Fruit fly (Drosophila melanogaster) whole organism, pupa: ENCODE measurements around the gene PAPLA1.

Source experiments
- CG13204 ChIP-seq: fragments of 200-800 bp; sonication (Bioruptor generic); optimal IDR thresholded peaks from 2 replicates; lab custom pipeline; 2018; ENCODE audit warnings: missing biosample characterization, mild to moderate bottlenecking, missing genetic modification characterization, moderate library complexity
- CG14655 ChIP-seq: fragments of 200-800 bp; sonication (Bioruptor generic); optimal IDR thresholded peaks from 3 replicates; lab custom pipeline; 2017; ENCODE audit warnings: mild to moderate bottlenecking, missing biosample characterization, missing genetic modification reagents, missing genetic modification characterization
- CG4496 ChIP-seq: fragments of 200-800 bp; sonication (Bioruptor generic); IDR thresholded peaks from 3 replicates; pipeline ENCODE4 v1.3.6; 2022; ENCODE audit warnings: missing biosample characterization, missing genetic modification characterization
- CG8159 ChIP-seq: fragments of 200-800 bp; sonication (Bioruptor generic); optimal IDR thresholded peaks from 3 replicates; lab custom pipeline; 2018; ENCODE audit warnings: missing biosample characterization, mild to moderate bottlenecking, missing genetic modification characterization, moderate library complexity
- CG8301 ChIP-seq: fragments of 200-800 bp; sonication (Bioruptor generic); optimal IDR thresholded peaks from 2 replicates; lab custom pipeline; 2018; ENCODE audit warnings: missing biosample characterization, mild to moderate bottlenecking, missing genetic modification characterization
- D1 ChIP-seq: fragments of 200-800 bp; sonication (Bioruptor generic); optimal IDR thresholded peaks from 2 replicates; lab custom pipeline; 2018; ENCODE audit warnings: missing biosample characterization, mild to moderate bottlenecking, missing genetic modification characterization, moderate library complexity
- EcR ChIP-seq: fragments of 200-800 bp; sonication (Bioruptor generic); optimal IDR thresholded peaks from 3 replicates; lab custom pipeline; 2019; ENCODE audit warnings: missing biosample characterization, missing genetic modification characterization, mild to moderate bottlenecking, moderate library complexity, missing genetic modification reagents
- Pif1B ChIP-seq: fragments of 200-800 bp; sonication (Bioruptor generic); optimal IDR thresholded peaks from 3 replicates; lab custom pipeline; 2016; ENCODE audit warnings: missing biosample characterization, missing genetic modification characterization
- Snoo ChIP-seq: fragments of 200-800 bp; sonication (Bioruptor generic); optimal IDR thresholded peaks from 3 replicates; lab custom pipeline; 2017; ENCODE audit warnings: missing biosample characterization, mild to moderate bottlenecking, missing genetic modification characterization, inconsistent platforms
- fd96Ca ChIP-seq: fragments of 200-800 bp; sonication (Bioruptor generic); IDR thresholded peaks from 3 replicates; pipeline ENCODE4 v1.3.6; 2022; ENCODE audit warnings: missing biosample characterization, missing genetic modification characterization
- rn ChIP-seq: fragments of 200-800 bp; sonication (Bioruptor generic); IDR thresholded peaks from 2 replicates; pipeline ENCODE4 v1.3.6; 2022; ENCODE audit warnings: missing biosample characterization, missing genetic modification characterization

The PAPLA1 gene

dm6 chr2L:8085466-8086164, 73.8 kb downstream of the PAPLA1 start:
- TF ChIP-seq CG4496 (0 out of 3 replicates have a peak, but pooled peaks have one; percentile 44), CG8159 (tag; lab: Kevin White, UChicago) (no peak), D1 (tag; lab: Kevin White, UChicago) (no peak), CG8301 (no peak), Pif1B (GFP tag; lab: Kevin White, UChicago) (no peak)

DNA sequence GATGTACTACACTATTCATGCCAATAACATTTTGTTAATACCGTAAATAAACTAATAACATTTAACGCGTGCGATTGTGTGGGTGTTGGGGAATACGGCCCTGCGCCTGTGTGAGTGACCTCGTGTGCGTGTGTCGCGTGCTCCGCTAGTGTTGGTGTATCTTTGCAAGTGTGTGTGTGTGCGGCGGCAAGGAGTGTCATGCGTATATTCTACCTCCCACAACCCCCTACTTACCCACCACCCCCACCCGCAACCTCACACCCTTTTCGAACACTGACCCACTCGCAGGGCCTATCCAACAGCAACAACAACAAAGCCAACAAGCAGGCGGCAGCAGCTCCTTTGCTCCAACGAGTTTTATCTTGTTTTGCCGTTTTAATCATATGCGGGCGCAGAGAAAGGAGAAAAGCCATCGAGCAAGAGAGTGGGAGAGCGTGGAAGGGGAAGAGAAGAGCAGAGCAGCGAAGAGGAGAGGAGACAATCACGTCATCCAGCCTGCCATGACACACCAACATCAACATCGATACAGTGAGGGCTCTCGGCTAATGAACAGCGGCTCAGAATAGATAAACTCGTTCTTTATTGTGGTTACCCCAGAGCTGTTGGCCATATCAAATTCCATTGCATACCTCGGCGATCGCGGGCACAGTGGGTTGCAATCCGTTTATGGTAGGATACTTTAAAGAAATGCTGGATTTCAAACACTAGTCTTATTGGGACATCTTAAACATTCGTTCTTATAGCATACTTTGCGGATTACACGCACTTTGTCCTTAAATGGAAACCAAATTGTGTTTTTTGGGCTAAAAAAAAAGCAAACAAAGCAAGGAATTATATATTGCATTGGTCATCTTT, 74.9 kb downstream of the PAPLA1 start:
- TF ChIP-seq EcR (GFP tag; lab: Kevin White, UChicago) (peak; percentile 48), Snoo (tag; lab: Kevin White, UChicago) (no peak), fd96Ca (GFP tag; lab: Robert Waterston, UW) (0 out of 3 replicates have a peak, but pooled peaks have one; percentile 19), rn (GFP tag; lab: Robert Waterston, UW) (no peak), CG14655 (GFP tag; lab: Kevin White, UChicago) (peak; percentile 23), CG13204 (GFP tag; lab: Kevin White, UChicago) (peak; percentile 27), CG8301 (peak; percentile 4), CG4496 (no peak)
